Worm (Caenorhabditis elegans): ENCODE measurements around the gene F56C3.4.

Gene F56C3.4

DNA sequence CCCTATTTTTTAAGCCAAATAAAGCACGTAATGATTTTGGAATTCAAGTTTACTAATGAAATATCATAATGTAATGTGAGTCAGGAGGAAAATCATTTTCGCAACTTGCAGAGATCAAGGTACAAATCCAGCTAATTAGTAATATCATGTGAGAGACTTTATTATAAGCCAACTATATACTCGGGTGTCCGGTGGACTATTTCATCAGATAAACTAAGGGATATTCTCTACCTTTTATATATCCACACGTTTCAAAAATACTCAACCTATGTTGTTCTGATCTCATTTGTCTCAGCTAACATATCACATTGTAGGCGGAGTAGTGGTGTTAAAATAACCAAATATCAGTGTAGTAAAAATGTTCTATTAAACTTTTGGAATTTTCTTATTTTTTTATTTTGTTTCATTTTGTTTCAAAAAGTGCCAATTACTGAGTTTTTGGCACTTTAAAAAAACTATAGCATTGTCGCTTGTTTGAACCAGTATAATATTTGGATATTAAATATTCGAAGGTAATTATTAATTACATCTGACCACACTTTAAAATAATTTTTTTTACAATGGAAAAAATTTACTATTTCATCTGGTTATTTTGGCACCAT, 29.0 kb upstream of the F56C3.4 start (continued):
- peak; percentile 76 for TF ChIP-seq mxl-3 (GFP tag; optimal IDR thresholded peaks at IDR 0.05)
- peak; percentile 92 for TF ChIP-seq nhr-10 (tag; optimal IDR thresholded peaks at IDR 0.05)
- TF ChIP-seq nhr-77 (tag; optimal IDR thresholded peaks at IDR 0.05), result peak; percentile 99
- peak; percentile 65 for TF ChIP-seq cey-2 (tag; optimal IDR thresholded peaks at IDR 0.05; ENCODE audit: borderline replicate concordance, insufficient read depth)
- peak; percentile 79; the same call in 1 of the 2 replicates for TF ChIP-seq ZK337.2 (GFP tag; IDR thresholded peaks at IDR 0.05)
- TF ChIP-seq unc-39 (tag; optimal IDR thresholded peaks at IDR 0.05), result no peak
- TF ChIP-seq ceh-28 (tag; optimal IDR thresholded peaks at IDR 0.05), result peak; percentile 66
- peak; percentile 70 to 97 for TF ChIP-seq unc-62 (GFP tag; optimal IDR thresholded peaks at IDR 0.05 in 1 of 2)
- peak; percentile 36 for TF ChIP-seq unc-62 (tag; optimal IDR thresholded peaks at IDR 0.05)
- peak; percentile 88 for TF ChIP-seq dmd-6 (GFP tag; IDR thresholded peaks at IDR 0.05)
- no peak for TF ChIP-seq sdz-12 (GFP tag; optimal IDR thresholded peaks at IDR 0.05)
- TF ChIP-seq ceh-44 (GFP tag; IDR thresholded peaks at IDR 0.05), result 0 out of 2 replicates have a peak, but pooled peaks have one; percentile 32
- peak; percentile 74 for TF ChIP-seq zfp-3 (GFP tag; conservative IDR thresholded peaks at IDR 0.05)
- peak; percentile 93 for TF ChIP-seq nhr-48 (tag; optimal IDR thresholded peaks at IDR 0.05)
- TF ChIP-seq snpc-1.2 (GFP tag; IDR thresholded peaks at IDR 0.05), result no peak
- TF ChIP-seq R02D3.7 (tag; optimal IDR thresholded peaks at IDR 0.05), result no peak
- no peak for TF ChIP-seq F49E8.2 (tag; optimal IDR thresholded peaks at IDR 0.05; ENCODE audit: borderline replicate concordance)
- no peak for TF ChIP-seq ceh-62 (tag; optimal IDR thresholded peaks at IDR 0.05)
- TF ChIP-seq hlh-30 (tag; optimal IDR thresholded peaks at IDR 0.05; ENCODE audit: insufficient read depth), result peak; percentile 95
- TF ChIP-seq attf-4 (tag; optimal IDR thresholded peaks at IDR 0.05), result no peak
- peak; percentile 64; the same call in 1 of the 2 replicates for TF ChIP-seq lin-1 (GFP tag; IDR thresholded peaks at IDR 0.05)
- TF ChIP-seq spr-1 (tag; optimal IDR thresholded peaks at IDR 0.05), result peak; percentile 96
- peak; percentile 49 to 54 for TF ChIP-seq hif-1 (tag; optimal IDR thresholded peaks at IDR 0.05)
- no peak for TF ChIP-seq zip-11 (GFP tag; IDR thresholded peaks at IDR 0.05)
- no peak for TF ChIP-seq ama-1 (optimal IDR thresholded peaks at IDR 0.05)
- TF ChIP-seq egl-27 (tag; optimal IDR thresholded peaks at IDR 0.05), result no peak
- no peak; the same call in 1 of the 2 replicates for TF ChIP-seq mdt-29 (GFP tag; IDR thresholded peaks at IDR 0.05)
- TF ChIP-seq lsy-2 (tag; optimal IDR thresholded peaks at IDR 0.05), result peak; percentile 92 to 93
- TF ChIP-seq dmd-8 (GFP tag; IDR thresholded peaks at IDR 0.05), result 0 out of 2 replicates have a peak, but pooled peaks have one; percentile 61
- TF ChIP-seq madf-9 (GFP tag; conservative IDR thresholded peaks at IDR 0.05), result peak; percentile 86
- peak; percentile 79 to 98 for TF ChIP-seq daf-16 (GFP tag; optimal IDR thresholded peaks at IDR 0.05)
- peak; percentile 82 for TF ChIP-seq daf-16 (tag; optimal IDR thresholded peaks at IDR 0.05)
- peak; percentile 96 for TF ChIP-seq nhr-42 (GFP tag; IDR thresholded peaks at IDR 0.05)
- peak; percentile 98 for TF ChIP-seq nhr-6 (tag; optimal IDR thresholded peaks at IDR 0.05)
- TF ChIP-seq snpc-4 (tag; optimal IDR thresholded peaks at IDR 0.05), result no peak
- peak; percentile 78 for TF ChIP-seq nhr-237 (tag; optimal IDR thresholded peaks at IDR 0.05)
- TF ChIP-seq D1046.2 (GFP tag; IDR thresholded peaks at IDR 0.05), result no peak
- peak; percentile 79 for TF ChIP-seq pha-4 (GFP tag; IDR thresholded peaks at IDR 0.05)
- TF ChIP-seq pha-4 (tag; optimal IDR thresholded peaks at IDR 0.05), result no peak
- peak; percentile 44 for TF ChIP-seq aha-1 (tag)
- TF ChIP-seq dve-1 (tag; optimal IDR thresholded peaks at IDR 0.05; ENCODE audit: insufficient read depth), result peak; percentile 94
- peak; percentile 61; the same call in 1 of the 2 replicates for TF ChIP-seq lin-29 (GFP tag; IDR thresholded peaks at IDR 0.05)
- TF ChIP-seq saeg-2 (GFP tag; IDR thresholded peaks at IDR 0.05), result peak; percentile 81; the same call in 1 of the 2 replicates
- TF ChIP-seq hlh-11 (tag; optimal IDR thresholded peaks at IDR 0.05), result peak; percentile 89
- TF ChIP-seq mep-1 (tag; optimal IDR thresholded peaks at IDR 0.05), result peak; percentile 99
- no peak for TF ChIP-seq madf-5 (GFP tag; IDR thresholded peaks at IDR 0.05)
- TF ChIP-seq ctbp-1 (GFP tag; IDR thresholded peaks at IDR 0.05), result peak; percentile 90
- TF ChIP-seq daf-8 (GFP tag; IDR thresholded peaks at IDR 0.05), result no peak
- TF ChIP-seq F44E2.7 (GFP tag; IDR thresholded peaks at IDR 0.05), result no peak
- TF ChIP-seq ztf-7 (tag; optimal IDR thresholded peaks at IDR 0.05), result peak; percentile 93
- no peak for TF ChIP-seq lin-15B (tag; optimal IDR thresholded peaks at IDR 0.05)

Measured in whole organism, L4 larva.